Worm (Caenorhabditis elegans) whole organism, L4 larva: ENCODE results near the gene C18B2.4.

ENCODE experiments used
- F10B5.3 ChIP-seq: sonication (generic microtip); optimal IDR thresholded peaks from 2 replicates; lab custom pipeline; 2016; ENCODE audit warnings: mild to moderate bottlenecking, missing genetic modification characterization, missing compliant biosample characterization
- F44E2.7 ChIP-seq: fragments of 200-800 bp; sonication (Bioruptor generic); IDR thresholded peaks from 2 replicates; pipeline ENCODE4 v2.1.2; 2022; ENCODE audit warnings: missing genetic modification characterization, missing compliant biosample characterization
- Y105C5A.15 ChIP-seq: fragments of 200-800 bp; sonication (Bioruptor generic); IDR thresholded peaks from 2 replicates; pipeline ENCODE4 v1.3.6; 2022; ENCODE audit warnings: missing genetic modification characterization, missing compliant biosample characterization
- Y75B8A.6 ChIP-seq: fragments of 200-800 bp; sonication (Bioruptor generic); IDR thresholded peaks from 2 replicates; pipeline ENCODE4 v1.3.6; 2022; ENCODE audit warnings: missing genetic modification reagents, missing genetic modification characterization, missing compliant biosample characterization
- aha-1 ChIP-seq: fragments of 150-350 bp; peaks from one replicate; lab custom pipeline; 2014; ENCODE audit warnings: missing biosample characterization, missing genetic modification characterization
- ceh-44 ChIP-seq: fragments of 200-800 bp; sonication (Bioruptor generic); IDR thresholded peaks from 2 replicates; pipeline ENCODE4 v1.3.6; 2022; ENCODE audit warnings: missing genetic modification reagents, missing genetic modification characterization, missing compliant biosample characterization
- ces-1 ChIP-seq: fragments of 150-350 bp; sonication (generic microtip); optimal IDR thresholded peaks from 4 replicates; lab custom pipeline; 2014; ENCODE audit warnings: missing biosample characterization, missing genetic modification reagents, missing genetic modification characterization
- cey-2 ChIP-seq: sonication (generic microtip); optimal IDR thresholded peaks from 3 replicates; lab custom pipeline; 2017; ENCODE audit warnings: missing genetic modification characterization, mild to moderate bottlenecking, missing compliant biosample characterization, antibody characterized with exemption, borderline replicate concordance; ENCODE audit not compliant: insufficient read depth
- daf-16 ChIP-seq, 3 experiments: sonication (generic microtip); optimal IDR thresholded peaks; 2 replicates each; lab custom pipeline; 2016 to 2017; ENCODE audit warnings: missing genetic modification characterization in 3 of 3, missing genetic modification reagents in 3 of 3, mild to moderate bottlenecking in 2 of 3, missing compliant biosample characterization in 2 of 3, missing biosample characterization in 1 of 3, moderate library complexity in 1 of 3
- daf-8 ChIP-seq: fragments of 200-800 bp; sonication (Bioruptor generic); IDR thresholded peaks from 2 replicates; pipeline ENCODE4 v1.3.6; 2022; ENCODE audit warnings: missing genetic modification characterization, missing compliant biosample characterization
- dmd-6 ChIP-seq: fragments of 200-800 bp; sonication (Bioruptor generic); IDR thresholded peaks from 2 replicates; pipeline ENCODE4 v1.3.6; 2022; ENCODE audit warnings: missing genetic modification reagents, missing genetic modification characterization, missing compliant biosample characterization
- dpl-1 ChIP-seq: fragments of 150-350 bp; optimal IDR thresholded peaks from 2 replicates; lab custom pipeline; 2014; ENCODE audit warnings: missing biosample characterization, missing genetic modification reagents, missing genetic modification characterization
- duxl-1 ChIP-seq: sonication (generic microtip); optimal IDR thresholded peaks from 2 replicates; lab custom pipeline; 2016; ENCODE audit warnings: mild to moderate bottlenecking, missing genetic modification characterization, moderate library complexity, missing compliant biosample characterization; ENCODE audit not compliant: poor library complexity
- dve-1 ChIP-seq: sonication (generic microtip); optimal IDR thresholded peaks from 2 replicates; lab custom pipeline; 2017; ENCODE audit warnings: antibody characterized with exemption, mild to moderate bottlenecking, missing genetic modification characterization, missing compliant biosample characterization; ENCODE audit not compliant: insufficient read depth
- egl-27 ChIP-seq: sonication (generic microtip); optimal IDR thresholded peaks from 3 replicates; lab custom pipeline; 2017; ENCODE audit warnings: missing biosample characterization, missing genetic modification reagents, missing genetic modification characterization
- hlh-11 ChIP-seq: fragments of 200-800 bp; sonication (Bioruptor generic); optimal IDR thresholded peaks from 2 replicates; lab custom pipeline; 2018; ENCODE audit warnings: mild to moderate bottlenecking, missing genetic modification characterization, missing compliant biosample characterization
- hlh-30 ChIP-seq: sonication (generic microtip); optimal IDR thresholded peaks from 2 replicates; lab custom pipeline; 2017; ENCODE audit warnings: antibody characterized with exemption, mild to moderate bottlenecking, missing genetic modification characterization, missing compliant biosample characterization; ENCODE audit not compliant: insufficient read depth
- hmg-1.1 ChIP-seq: fragments of 200-800 bp; sonication (Bioruptor generic); IDR thresholded peaks from 2 replicates; pipeline ENCODE4 v1.3.6; 2022; ENCODE audit warnings: missing genetic modification reagents, missing genetic modification characterization, missing compliant biosample characterization
- lin-13 ChIP-seq: fragments of 150-350 bp; optimal IDR thresholded peaks from 2 replicates; lab custom pipeline; 2014; ENCODE audit warnings: missing biosample characterization, missing genetic modification reagents, missing genetic modification characterization
- mep-1 ChIP-seq: fragments of 150-350 bp; sonication (generic microtip); optimal IDR thresholded peaks from 3 replicates; lab custom pipeline; 2014; ENCODE audit warnings: missing biosample characterization, missing genetic modification characterization
- mxl-3 ChIP-seq: fragments of 200-800 bp; sonication (Bioruptor generic); optimal IDR thresholded peaks from 2 replicates; lab custom pipeline; 2018; ENCODE audit warnings: mild to moderate bottlenecking, missing genetic modification characterization, missing compliant biosample characterization
- nhr-10 ChIP-seq: fragments of 150-350 bp; optimal IDR thresholded peaks from 2 replicates; lab custom pipeline; 2014; ENCODE audit warnings: missing biosample characterization, missing genetic modification characterization
- nhr-28 ChIP-seq: fragments of 150-350 bp; optimal IDR thresholded peaks from 2 replicates; lab custom pipeline; 2014; ENCODE audit warnings: missing biosample characterization, missing genetic modification characterization
- nhr-6 ChIP-seq: fragments of 150-350 bp; optimal IDR thresholded peaks from 2 replicates; lab custom pipeline; 2014; ENCODE audit warnings: missing biosample characterization, missing genetic modification characterization
- nhr-76 ChIP-seq: fragments of 150-350 bp; optimal IDR thresholded peaks from 2 replicates; lab custom pipeline; 2014; ENCODE audit warnings: missing biosample characterization, missing genetic modification characterization
- nhr-77 ChIP-seq: fragments of 150-350 bp; optimal IDR thresholded peaks from 2 replicates; lab custom pipeline; 2014; ENCODE audit warnings: missing biosample characterization, missing genetic modification characterization
- pqm-1 ChIP-seq: sonication (generic microtip); optimal IDR thresholded peaks from 2 replicates; lab custom pipeline; 2017; ENCODE audit warnings: missing biosample characterization, missing genetic modification characterization
- spr-3 ChIP-seq: fragments of 200-800 bp; sonication (Bioruptor generic); optimal IDR thresholded peaks from 2 replicates; lab custom pipeline; 2018; ENCODE audit warnings: mild to moderate bottlenecking, missing genetic modification characterization, missing compliant biosample characterization
- unc-62 ChIP-seq, 3 experiments: fragments of 150-350 bp in 1 of 3; sonication (generic microtip); optimal IDR thresholded peaks in 2 of 3; peaks in 1 of 3; 1 replicate in 1 of 3; 2 replicates in 2 of 3; lab custom pipeline; 2014 to 2017; ENCODE audit warnings: missing biosample characterization in 3 of 3, missing genetic modification characterization in 3 of 3, missing genetic modification reagents in 3 of 3, missing genotype in 1 of 3
- vab-7 ChIP-seq: fragments of 200-800 bp; sonication (Bioruptor generic); IDR thresholded peaks from 2 replicates; pipeline ENCODE4 v1.3.6; 2022; ENCODE audit warnings: missing genetic modification reagents, missing genetic modification characterization, missing compliant biosample characterization
- ztf-7 ChIP-seq: fragments of 150-350 bp; optimal IDR thresholded peaks from 2 replicates; lab custom pipeline; 2014; ENCODE audit warnings: missing biosample characterization, missing genetic modification characterization

C18B2.4 gene

ce11 chrX:3611740-3612139 is 6.2 kb upstream of the C18B2.4 start:
- TF ChIP-seq pqm-1 (tag; lab: Kevin White, UChicago), result peak; percentile 41
- no peak for TF ChIP-seq nhr-10 (tag; lab: Kevin White, UChicago)
- TF ChIP-seq daf-16 (GFP tag; optimal IDR thresholded peaks at IDR 0.05; lab: Kevin White, UChicago), result no peak
- TF ChIP-seq daf-16 (tag; optimal IDR thresholded peaks at IDR 0.05; lab: Kevin White, UChicago), result peak; percentile 15
- TF ChIP-seq unc-62 (GFP tag; optimal IDR thresholded peaks at IDR 0.05 in 1 of 2; lab: Kevin White, UChicago), result peak in 1 of 2 experiments; percentile 91
- no peak for TF ChIP-seq unc-62 (tag; optimal IDR thresholded peaks at IDR 0.05; lab: Kevin White, UChicago)

- TF ChIP-seq egl-27 (tag; lab: Kevin White, UChicago), result no peak
- peak; percentile 87 for TF ChIP-seq pqm-1 (tag; lab: Kevin White, UChicago)
- peak; percentile 33 for TF ChIP-seq dve-1 (tag; lab: Kevin White, UChicago)
- TF ChIP-seq mep-1 (tag; lab: Kevin White, UChicago), result peak; percentile 21
- TF ChIP-seq hlh-11, result peak; percentile 66
- TF ChIP-seq nhr-28 (tag; lab: Kevin White, UChicago), result peak; percentile 74
- TF ChIP-seq duxl-1 (tag; lab: Kevin White, UChicago), result no peak
- peak; percentile 10 for TF ChIP-seq mxl-3 (GFP tag; lab: Kevin White, UChicago)
- peak; percentile 65 for TF ChIP-seq hlh-30 (tag; lab: Kevin White, UChicago)
- no peak for TF ChIP-seq daf-16 (GFP tag; optimal IDR thresholded peaks at IDR 0.05; lab: Kevin White, UChicago)
- peak; percentile 47 for TF ChIP-seq daf-16 (tag; optimal IDR thresholded peaks at IDR 0.05; lab: Kevin White, UChicago)
- TF ChIP-seq dmd-6, result peak; percentile 73
- no peak for TF ChIP-seq daf-8 (GFP tag; lab: Robert Waterston, UW)
- peak; percentile 64 for TF ChIP-seq nhr-77 (tag; lab: Kevin White, UChicago)
Measured at ce11 chrX:3611042-3611623, 5.6 kb upstream of the C18B2.4 start, which contains the start of gene C18B2.5. Gene C18B2.5, minus strand, starts transcription at chrX:3611092.

ce11 chrX:3610442-3610841 is 4.9 kb upstream of the C18B2.4 start:
- no peak for TF ChIP-seq Y105C5A.15
- no peak for TF ChIP-seq F10B5.3
- TF ChIP-seq hmg-1.1 (GFP tag; lab: Robert Waterston, UW), result no peak
- no peak for TF ChIP-seq cey-2 (tag; lab: Kevin White, UChicago)
- TF ChIP-seq ztf-7, result no peak
- TF ChIP-seq lin-13 (GFP tag; lab: Kevin White, UChicago), result no peak
- no peak for TF ChIP-seq nhr-6 (tag; lab: Kevin White, UChicago)
- no peak for TF ChIP-seq F44E2.7 (GFP tag; lab: Robert Waterston, UW)
- no peak for TF ChIP-seq ceh-44 (GFP tag; lab: Robert Waterston, UW)
- peak; percentile 62 for TF ChIP-seq aha-1 (tag; lab: Kevin White, UChicago)
- TF ChIP-seq spr-3 (GFP tag; lab: Kevin White, UChicago), result no peak
- TF ChIP-seq unc-62 (GFP tag; optimal IDR thresholded peaks at IDR 0.05 in 1 of 2; lab: Kevin White, UChicago), result peak in 1 of 2 experiments; percentile 76
- TF ChIP-seq unc-62 (tag; optimal IDR thresholded peaks at IDR 0.05; lab: Kevin White, UChicago), result no peak
- TF ChIP-seq ces-1 (GFP tag; lab: Kevin White, UChicago), result no peak
- TF ChIP-seq mxl-3 (GFP tag; lab: Kevin White, UChicago), result no peak
- TF ChIP-seq, all 104 proteins: peak for 2

- TF ChIP-seq dpl-1 (GFP tag; lab: Kevin White, UChicago), result no peak
- TF ChIP-seq nhr-76 (tag; lab: Kevin White, UChicago), result no peak
- no peak for TF ChIP-seq vab-7 (GFP tag; lab: Robert Waterston, UW)
Measured at ce11 chrX:3602622-3603021, 2.9 kb downstream of the C18B2.4 start.

ce11 chrX:3601531-3601930 is 4.0 kb downstream of the C18B2.4 start, which contains the start of gene C18B2.3:
Gene C18B2.3, plus strand, starts transcription at chrX:3601831.
- TF ChIP-seq Y75B8A.6 (GFP tag; lab: Robert Waterston, UW) (no peak), unc-62 (GFP tag; optimal IDR thresholded peaks at IDR 0.05 in 1 of 2; lab: Kevin White, UChicago) (peak in 1 of 2 experiments; percentile 87), unc-62 (tag; optimal IDR thresholded peaks at IDR 0.05; lab: Kevin White, UChicago) (no peak)
